Worm (Caenorhabditis elegans) whole organism, late embryonic: ENCODE measurements around the gene iscu-1.

ENCODE experiments used
- C08G9.2 ChIP-seq: sonication (generic microtip); optimal IDR thresholded peaks from 2 replicates; lab custom pipeline; 2016; ENCODE audit warnings: mild to moderate bottlenecking, missing genetic modification characterization, moderate library complexity, missing compliant biosample characterization
- T23F11.4 ChIP-seq: fragments of 200-800 bp; sonication (Bioruptor generic); optimal IDR thresholded peaks from 2 replicates; lab custom pipeline; 2018; ENCODE audit warnings: mild to moderate bottlenecking, missing genetic modification characterization, missing compliant biosample characterization
- Y22D7AL.16 ChIP-seq: sonication (generic microtip); optimal IDR thresholded peaks from 2 replicates; lab custom pipeline; 2016; ENCODE audit warnings: missing genetic modification characterization, missing compliant biosample characterization
- ahr-1 ChIP-seq: sonication (generic microtip); optimal IDR thresholded peaks from 2 replicates; lab custom pipeline; 2016; ENCODE audit warnings: missing genetic modification characterization, missing compliant biosample characterization
- ceh-14 ChIP-seq: sonication (generic microtip); optimal IDR thresholded peaks from 2 replicates; lab custom pipeline; 2016; ENCODE audit warnings: missing genotype, missing genetic modification characterization, missing compliant biosample characterization
- ceh-18 ChIP-seq: sonication (generic microtip); optimal IDR thresholded peaks from 2 replicates; lab custom pipeline; 2016; ENCODE audit warnings: missing genetic modification characterization, missing compliant biosample characterization
- ceh-22 ChIP-seq: sonication (generic microtip); optimal IDR thresholded peaks from 2 replicates; lab custom pipeline; 2017; ENCODE audit warnings: missing biosample characterization, missing genetic modification characterization
- ceh-30 ChIP-seq: fragments of 150-350 bp; optimal IDR thresholded peaks from 2 replicates; lab custom pipeline; 2014; ENCODE audit warnings: missing biosample characterization, missing genetic modification characterization
- ceh-31 ChIP-seq: sonication (generic microtip); optimal IDR thresholded peaks from 2 replicates; lab custom pipeline; 2016; ENCODE audit warnings: missing genetic modification characterization, missing compliant biosample characterization
- ceh-34 ChIP-seq: sonication (generic microtip); optimal IDR thresholded peaks from 2 replicates; lab custom pipeline; 2016; ENCODE audit warnings: mild to moderate bottlenecking, missing genetic modification characterization, missing compliant biosample characterization
- ceh-48 ChIP-seq: sonication (generic microtip); optimal IDR thresholded peaks from 2 replicates; lab custom pipeline; 2016; ENCODE audit warnings: missing genetic modification characterization, inconsistent platforms, missing compliant biosample characterization
- ceh-9 ChIP-seq: sonication (generic microtip); optimal IDR thresholded peaks from 2 replicates; lab custom pipeline; 2016; ENCODE audit warnings: mild to moderate bottlenecking, missing genetic modification characterization, inconsistent platforms, missing compliant biosample characterization
- che-1 ChIP-seq: sonication (generic microtip); optimal IDR thresholded peaks from 2 replicates; lab custom pipeline; 2016; ENCODE audit warnings: mild to moderate bottlenecking, missing genetic modification characterization, missing compliant biosample characterization
- dve-1 ChIP-seq: sonication (generic microtip); optimal IDR thresholded peaks from 2 replicates; lab custom pipeline; 2017; ENCODE audit warnings: antibody characterized with exemption, mild to moderate bottlenecking, missing genetic modification characterization, missing compliant biosample characterization
- elt-2 ChIP-seq: sonication (generic microtip); optimal IDR thresholded peaks from 2 replicates; lab custom pipeline; 2016; ENCODE audit warnings: missing genetic modification reagents, missing genetic modification characterization, missing compliant biosample characterization
- eyg-1 ChIP-seq: sonication (generic microtip); optimal IDR thresholded peaks from 2 replicates; lab custom pipeline; 2016; ENCODE audit warnings: missing genotype, missing genetic modification characterization, missing compliant biosample characterization
- hlh-30 ChIP-seq: sonication (generic microtip); optimal IDR thresholded peaks from 2 replicates; lab custom pipeline; 2017; ENCODE audit warnings: antibody characterized with exemption, missing genetic modification characterization, missing compliant biosample characterization; ENCODE audit not compliant: insufficient read depth
- hlh-8 ChIP-seq: sonication (generic microtip); optimal IDR thresholded peaks from 2 replicates; lab custom pipeline; 2016; ENCODE audit warnings: missing genotype, missing genetic modification characterization, missing compliant biosample characterization
- mec-3 ChIP-seq: sonication (generic microtip); optimal IDR thresholded peaks from 2 replicates; lab custom pipeline; 2016; ENCODE audit warnings: borderline replicate concordance, missing genetic modification characterization, missing compliant biosample characterization
- nfya-1 ChIP-seq: sonication (generic microtip); optimal IDR thresholded peaks from 2 replicates; lab custom pipeline; 2017; ENCODE audit warnings: missing genetic modification characterization, mild to moderate bottlenecking, missing compliant biosample characterization, antibody characterized with exemption, moderate library complexity
- nhr-232 ChIP-seq: sonication (generic microtip); optimal IDR thresholded peaks from 2 replicates; lab custom pipeline; 2016; ENCODE audit warnings: missing genetic modification characterization, missing compliant biosample characterization
- npax-4 ChIP-seq: sonication (generic microtip); optimal IDR thresholded peaks from 2 replicates; lab custom pipeline; 2016; ENCODE audit warnings: missing genetic modification characterization, missing compliant biosample characterization
- odd-2 ChIP-seq: sonication (generic microtip); optimal IDR thresholded peaks from 2 replicates; lab custom pipeline; 2017; ENCODE audit warnings: antibody characterized with exemption, mild to moderate bottlenecking, missing genetic modification characterization, missing compliant biosample characterization
- pag-3 ChIP-seq: sonication (generic microtip); optimal IDR thresholded peaks from 2 replicates; lab custom pipeline; 2016; ENCODE audit warnings: missing compliant biosample characterization, missing genetic modification characterization, borderline replicate concordance
- pat-9 ChIP-seq: fragments of 200-800 bp; sonication (Bioruptor generic); optimal IDR thresholded peaks from 2 replicates; lab custom pipeline; 2018; ENCODE audit warnings: mild to moderate bottlenecking, missing genetic modification characterization, moderate library complexity, missing compliant biosample characterization
- pha-2 ChIP-seq: sonication (generic microtip); optimal IDR thresholded peaks from 2 replicates; lab custom pipeline; 2017; ENCODE audit warnings: mild to moderate bottlenecking, missing genetic modification characterization, missing compliant biosample characterization
- pqm-1 ChIP-seq: sonication (generic microtip); optimal IDR thresholded peaks from 2 replicates; lab custom pipeline; 2016; ENCODE audit warnings: missing genetic modification characterization, missing compliant biosample characterization
- ref-2 ChIP-seq: sonication (generic microtip); optimal IDR thresholded peaks from 2 replicates; lab custom pipeline; 2016; ENCODE audit warnings: missing genetic modification characterization, missing compliant biosample characterization
- rnt-1 ChIP-seq: sonication (generic microtip); optimal IDR thresholded peaks from 2 replicates; lab custom pipeline; 2016; ENCODE audit warnings: missing genetic modification characterization, missing compliant biosample characterization
- sox-2 ChIP-seq: fragments of 200-800 bp; sonication (Bioruptor generic); IDR thresholded peaks from 2 replicates; pipeline ENCODE4 v1.3.6; 2022; ENCODE audit warnings: missing genetic modification reagents, missing genetic modification characterization, missing compliant biosample characterization
- sox-4 ChIP-seq: sonication (generic microtip); optimal IDR thresholded peaks from 2 replicates; lab custom pipeline; 2017; ENCODE audit warnings: mild to moderate bottlenecking, missing genetic modification characterization, inconsistent platforms, missing compliant biosample characterization
- tbx-2 ChIP-seq: sonication (generic microtip); optimal IDR thresholded peaks from 2 replicates; lab custom pipeline; 2016; ENCODE audit warnings: missing genetic modification characterization, missing compliant biosample characterization
- unc-3 ChIP-seq, 2 experiments: fragments of 200-800 bp in 1 of 2; sonication (Bioruptor generic) in 1 of 2; sonication (generic microtip) in 1 of 2; conservative IDR thresholded peaks in 1 of 2; optimal IDR thresholded peaks in 1 of 2; 2 replicates each; pipeline versions ENCODE4 v1.3.6 to Lab custom; 2016 to 2022; ENCODE audit warnings: missing compliant biosample characterization in 2 of 2, missing genetic modification characterization in 2 of 2, missing genetic modification reagents in 1 of 2
- unc-42 ChIP-seq: sonication (generic microtip); optimal IDR thresholded peaks from 2 replicates; lab custom pipeline; 2016; ENCODE audit warnings: missing genotype, missing genetic modification characterization, missing compliant biosample characterization
- unc-86 ChIP-seq: sonication (generic microtip); optimal IDR thresholded peaks from 2 replicates; lab custom pipeline; 2016; ENCODE audit warnings: missing genetic modification characterization, missing compliant biosample characterization
- zip-5 ChIP-seq: sonication (generic microtip); optimal IDR thresholded peaks from 2 replicates; lab custom pipeline; 2016; ENCODE audit warnings: missing genetic modification characterization, missing compliant biosample characterization
- ztf-16 ChIP-seq: sonication (generic microtip); optimal IDR thresholded peaks from 2 replicates; lab custom pipeline; 2017; ENCODE audit warnings: missing genetic modification characterization, missing compliant biosample characterization

iscu-1 gene

DNA sequence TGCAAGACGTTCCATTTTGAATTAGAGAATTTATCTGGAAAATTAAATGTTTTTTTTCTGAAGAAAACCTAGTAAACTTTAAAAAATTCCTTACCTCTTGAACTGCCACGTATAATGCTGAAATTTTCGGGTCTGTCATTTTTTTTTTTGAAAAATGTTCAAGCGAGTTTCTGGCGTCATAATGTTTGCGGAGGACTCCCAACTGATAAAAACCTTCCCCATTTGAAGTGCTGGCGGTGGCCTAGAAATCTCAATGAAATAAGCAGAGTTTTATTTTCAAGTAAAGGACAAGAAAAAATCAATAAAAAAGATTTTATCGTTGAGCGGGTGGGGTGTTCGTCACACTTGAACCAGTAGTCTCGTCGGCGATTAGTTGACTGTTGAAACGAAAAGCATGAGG lies 2.9 kb downstream of the iscu-1 start, which contains the start of gene icap-1:
TSS of gene icap-1 (minus strand) at position 272 of the 400 bp plus-strand sequence.
- no peak for TF ChIP-seq zip-5 (tag; lab: Kevin White, UChicago)
- TF ChIP-seq ceh-48 (tag; lab: Kevin White, UChicago) = peak; percentile 42
- TF ChIP-seq ceh-9 (tag; lab: Kevin White, UChicago) = no peak
- no peak for TF ChIP-seq hlh-8
- TF ChIP-seq, all 69 proteins: peak for 1

DNA sequence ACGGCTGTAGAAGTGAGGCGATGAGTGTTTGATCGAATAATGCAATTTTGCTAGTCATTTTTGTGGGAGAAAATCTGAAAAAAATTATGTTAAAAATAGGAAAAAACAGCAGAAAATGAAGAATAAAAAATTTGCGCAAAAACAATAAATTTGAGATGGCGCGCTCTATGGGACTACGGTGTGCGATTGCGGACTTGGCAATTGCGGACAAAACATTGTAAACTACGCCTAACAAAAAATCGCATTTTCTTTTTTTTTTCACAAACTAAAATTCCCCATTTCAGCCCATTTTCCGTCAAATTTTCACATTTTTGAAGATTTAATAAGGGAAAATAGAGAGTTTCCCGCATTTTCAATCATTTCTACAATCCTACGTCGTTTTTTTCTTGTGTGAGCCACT lies 4.9 kb downstream of the iscu-1 start, which contains the start of the genes sas-6 and Y45F10D.7:
TSS of gene sas-6 (minus strand) at position 80 of the 400 bp plus-strand sequence.
TSS of gene Y45F10D.7 (plus strand) at position 256 of the 400 bp plus-strand sequence.
- TF ChIP-seq ahr-1 (no peak), nhr-232 (tag; lab: Kevin White, UChicago) (no peak), ceh-31 (peak; percentile 40), eyg-1 (no peak), ceh-14 (no peak), sox-2 (no peak), tbx-2 (tag; lab: Kevin White, UChicago) (peak; percentile 28), hlh-30 (tag; lab: Kevin White, UChicago) (no peak), ceh-22 (tag; lab: Kevin White, UChicago) (no peak), nfya-1 (tag; lab: Kevin White, UChicago) (peak; percentile 80), unc-86 (tag; lab: Kevin White, UChicago) (peak; percentile 32), ceh-34 (tag; lab: Kevin White, UChicago) (peak; percentile 37), npax-4 (tag; lab: Kevin White, UChicago) (peak; percentile 32), pqm-1 (no peak), pat-9 (no peak), ztf-16 (tag; lab: Kevin White, UChicago) (no peak), ceh-30 (no peak), ceh-9 (tag; lab: Kevin White, UChicago) (no peak), unc-42 (tag; lab: Kevin White, UChicago) (peak; percentile 61), ref-2 (tag; lab: Kevin White, UChicago) (peak; percentile 73), pha-2 (tag; lab: Kevin White, UChicago) (no peak), rnt-1 (tag; lab: Kevin White, UChicago) (no peak), elt-2 (peak; percentile 55), Y22D7AL.16 (no peak), dve-1 (peak; percentile 23), ceh-18 (tag; lab: Kevin White, UChicago) (peak; percentile 13), C08G9.2 (tag; lab: Kevin White, UChicago) (peak; percentile 15)

DNA sequence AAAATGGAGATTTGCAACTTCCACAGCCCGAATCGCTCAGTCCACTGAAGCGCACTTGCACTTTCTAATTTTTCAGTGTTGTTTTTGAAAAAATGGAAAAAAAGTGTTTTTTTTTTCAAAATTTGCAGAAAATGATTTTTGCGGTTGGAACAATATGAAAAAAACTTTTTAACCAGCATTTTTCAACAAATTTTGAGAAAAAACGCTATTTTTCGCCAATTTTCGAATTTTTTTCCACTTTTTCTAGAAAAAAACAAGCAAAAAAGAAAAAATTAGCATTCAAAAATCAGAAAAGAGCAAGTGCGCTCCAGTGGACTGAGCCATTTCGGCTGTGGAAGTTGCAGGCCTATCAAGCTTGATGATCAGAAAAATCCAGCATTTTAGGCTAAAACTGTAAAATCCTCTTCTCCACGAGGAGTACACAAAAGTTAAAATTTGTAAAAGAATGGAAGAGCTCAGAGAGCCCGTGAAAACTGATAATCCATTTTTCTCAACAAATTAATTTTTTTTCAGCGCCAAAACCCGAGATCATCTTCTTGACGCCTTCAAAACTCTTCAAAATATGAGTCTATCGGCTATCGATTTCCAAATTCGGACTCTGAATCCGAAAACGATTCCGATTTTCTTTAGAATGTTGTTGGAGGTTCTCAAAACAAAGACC lies 11.6 kb downstream of the iscu-1 start:
- TF ChIP-seq ceh-14 = no peak
- no peak for TF ChIP-seq che-1 (tag; lab: Kevin White, UChicago)
- TF ChIP-seq npax-4 (tag; lab: Kevin White, UChicago) = no peak
- TF ChIP-seq sox-4 (tag; lab: Kevin White, UChicago) = no peak
- no peak for TF ChIP-seq pag-3 (tag; lab: Kevin White, UChicago)
- no peak for TF ChIP-seq unc-3 (GFP tag; conservative IDR thresholded peaks at IDR 0.05; lab: Robert Waterston, UW)
- TF ChIP-seq unc-3 (tag; optimal IDR thresholded peaks at IDR 0.05; lab: Kevin White, UChicago) = no peak
- TF ChIP-seq odd-2 (tag; lab: Kevin White, UChicago) = no peak
- no peak for TF ChIP-seq T23F11.4
- TF ChIP-seq pqm-1 = no peak
- TF ChIP-seq pha-2 (tag; lab: Kevin White, UChicago) = no peak
- TF ChIP-seq mec-3 = no peak
